Worm (Caenorhabditis elegans): Measurements from ENCODE around the gene col-41.

DNA sequence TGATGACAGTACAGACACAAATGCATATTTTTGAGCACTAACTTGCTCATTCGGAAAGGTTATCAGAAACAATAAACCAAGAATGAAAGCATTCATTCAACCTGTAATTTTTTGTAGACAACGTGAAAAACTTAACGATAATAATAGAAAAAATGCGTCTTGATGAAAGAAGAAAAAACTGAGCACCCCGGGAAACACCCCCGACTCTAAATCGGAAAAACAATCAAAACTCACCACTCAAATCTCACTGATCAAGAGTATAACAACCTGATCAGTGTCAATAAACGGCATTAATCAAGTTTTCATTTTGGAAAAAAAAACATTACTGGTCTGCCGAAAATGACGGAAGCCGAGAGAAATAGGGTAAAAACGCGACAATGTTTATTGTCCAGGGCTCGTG is 10.2 kb downstream of the col-41 start, which contains the start of gene T10B10.8:
- TF ChIP-seq aly-2 (tag; optimal IDR thresholded peaks at IDR 0.05) (no peak), Y55F3AM.14 (GFP tag; optimal IDR thresholded peaks at IDR 0.05) (no peak), mab-5 (tag; optimal IDR thresholded peaks at IDR 0.05) (no peak), unc-39 (tag; optimal IDR thresholded peaks at IDR 0.05) (no peak), lin-39 (tag; optimal IDR thresholded peaks at IDR 0.05) (no peak), skn-1 (tag; optimal IDR thresholded peaks at IDR 0.05) (no peak), blmp-1 (tag; optimal IDR thresholded peaks at IDR 0.05; ENCODE audit: insufficient read depth) (no peak), nhr-12 (tag; optimal IDR thresholded peaks at IDR 0.05) (no peak), R02D3.7 (tag; optimal IDR thresholded peaks at IDR 0.05) (no peak), unc-62 (GFP tag; optimal IDR thresholded peaks at IDR 0.05) (no peak), ZK546.5 (tag; optimal IDR thresholded peaks at IDR 0.05) (no peak), snpc-4 (tag; optimal IDR thresholded peaks at IDR 0.05) (no peak), alr-1 (tag; optimal IDR thresholded peaks at IDR 0.05) (no peak)

All from whole organism, L2 larva.